Fruit fly (Drosophila melanogaster) whole organism, embryonic: ENCODE measurements around the gene CG10584.
A peak's percentile ranks its signal among the peaks of the same experiment; 100 is the strongest.

Source experiments
- Adf1 ChIP-seq: fragments of 200-800 bp; sonication (Bioruptor generic); IDR thresholded peaks from 2 replicates; pipeline ENCODE4 v1.3.6; 2022; ENCODE audit warnings: missing biosample characterization, missing genetic modification characterization
- Atf6 ChIP-seq: fragments of 200-800 bp; sonication (Bioruptor generic); IDR thresholded peaks from 2 replicates; pipeline ENCODE4 v1.3.6; 2022; ENCODE audit warnings: missing biosample characterization, missing genetic modification characterization
- BtbVII ChIP-seq: fragments of 200-800 bp; sonication (Bioruptor generic); optimal IDR thresholded peaks from 3 replicates; lab custom pipeline; 2017; ENCODE audit warnings: missing biosample characterization, mild to moderate bottlenecking, missing genetic modification characterization
- CG10654 ChIP-seq: fragments of 200-800 bp; sonication (Bioruptor generic); optimal IDR thresholded peaks from 2 replicates; lab custom pipeline; 2016; ENCODE audit warnings: missing biosample characterization, missing genetic modification characterization
- CG10979 ChIP-seq: fragments of 200-800 bp; sonication (Bioruptor generic); optimal IDR thresholded peaks from 2 replicates; lab custom pipeline; 2018; ENCODE audit warnings: missing biosample characterization, mild to moderate bottlenecking, missing genetic modification characterization, moderate library complexity
- CG12155 ChIP-seq: fragments of 200-800 bp; sonication (Bioruptor generic); optimal IDR thresholded peaks from 3 replicates; lab custom pipeline; 2016; ENCODE audit warnings: missing biosample characterization, missing genetic modification characterization
- CG13296 ChIP-seq: fragments of 200-800 bp; sonication (Bioruptor generic); optimal IDR thresholded peaks from 3 replicates; lab custom pipeline; 2018; ENCODE audit warnings: missing biosample characterization, mild to moderate bottlenecking, missing genetic modification characterization
- CG13894 ChIP-seq: fragments of 200-800 bp; sonication (Bioruptor generic); optimal IDR thresholded peaks from 3 replicates; lab custom pipeline; 2018; ENCODE audit warnings: missing biosample characterization, mild to moderate bottlenecking, missing genetic modification characterization, moderate library complexity
- CG15601 ChIP-seq: fragments of 200-800 bp; sonication (Bioruptor generic); optimal IDR thresholded peaks from 3 replicates; lab custom pipeline; 2019; ENCODE audit warnings: missing biosample characterization, mild to moderate bottlenecking, missing genetic modification characterization, moderate library complexity
- CG17829 ChIP-seq: fragments of 200-800 bp; optimal IDR thresholded peaks from 2 replicates; lab custom pipeline; 2019; ENCODE audit warnings: missing biosample characterization, mild to moderate bottlenecking, missing genetic modification characterization, moderate library complexity
- CG18011 ChIP-seq: fragments of 200-800 bp; sonication (Bioruptor generic); optimal IDR thresholded peaks from 2 replicates; lab custom pipeline; 2017; ENCODE audit warnings: missing biosample characterization, missing genetic modification characterization, mild to moderate bottlenecking, moderate library complexity, missing genotype
- CG2199 ChIP-seq: fragments of 200-800 bp; sonication (Bioruptor generic); IDR thresholded peaks from 3 replicates; pipeline ENCODE4 v1.3.6; 2022; ENCODE audit warnings: missing biosample characterization, missing genetic modification characterization
- CG2678 ChIP-seq: fragments of 200-800 bp; sonication (Bioruptor generic); optimal IDR thresholded peaks from 3 replicates; lab custom pipeline; 2019; ENCODE audit warnings: missing biosample characterization, mild to moderate bottlenecking, missing genetic modification characterization, moderate library complexity
- CG30403 ChIP-seq: fragments of 200-800 bp; sonication (Bioruptor generic); optimal IDR thresholded peaks from 3 replicates; lab custom pipeline; 2016; ENCODE audit warnings: missing biosample characterization, missing genetic modification characterization
- CG34376 ChIP-seq: fragments of 200-800 bp; sonication (Bioruptor generic); optimal IDR thresholded peaks from 2 replicates; lab custom pipeline; 2018; ENCODE audit warnings: missing biosample characterization, mild to moderate bottlenecking, missing genetic modification characterization
- CG42726 ChIP-seq: fragments of 200-800 bp; sonication (Bioruptor generic); IDR thresholded peaks from 2 replicates; pipeline ENCODE4 v1.3.6; 2022; ENCODE audit warnings: missing biosample characterization, missing genetic modification characterization; ENCODE audit not compliant: partially characterized antibody
- CG4282 ChIP-seq: fragments of 200-800 bp; sonication (Bioruptor generic); optimal IDR thresholded peaks from 2 replicates; lab custom pipeline; 2016; ENCODE audit warnings: missing biosample characterization, missing genetic modification characterization
- CG6175 ChIP-seq: fragments of 200-800 bp; sonication (Bioruptor generic); IDR thresholded peaks from 3 replicates; pipeline ENCODE4 v1.3.6; 2022; ENCODE audit warnings: missing biosample characterization, missing genetic modification characterization
- CG8290 ChIP-seq, 3 experiments: fragments of 200-800 bp; sonication (Bioruptor generic); optimal IDR thresholded peaks; 2 replicates each; lab custom pipeline; 2016 to 2019; ENCODE audit warnings: missing biosample characterization in 3 of 3, missing genetic modification characterization in 3 of 3, mild to moderate bottlenecking in 2 of 3, moderate library complexity in 1 of 3
- CG9797 ChIP-seq: fragments of 200-800 bp; sonication (Bioruptor generic); optimal IDR thresholded peaks from 3 replicates; lab custom pipeline; 2018; ENCODE audit warnings: missing biosample characterization, mild to moderate bottlenecking, missing genetic modification characterization
- CG9817 ChIP-seq: fragments of 200-800 bp; sonication (Bioruptor generic); optimal IDR thresholded peaks from 2 replicates; lab custom pipeline; 2018; ENCODE audit warnings: missing biosample characterization, mild to moderate bottlenecking, missing genetic modification characterization, moderate library complexity
- CTCF ChIP-seq: fragments of 200-800 bp; sonication (Bioruptor generic); optimal IDR thresholded peaks from 2 replicates; lab custom pipeline; 2017; ENCODE audit warnings: missing biosample characterization, mild to moderate bottlenecking, missing genetic modification characterization, moderate library complexity
- Drgx ChIP-seq: fragments of 200-800 bp; sonication (Bioruptor generic); IDR thresholded peaks from 2 replicates; pipeline ENCODE4 v1.3.6; 2022; ENCODE audit warnings: missing biosample characterization, missing genetic modification characterization
- Elba2 ChIP-seq: fragments of 200-800 bp; sonication (Bioruptor generic); optimal IDR thresholded peaks from 3 replicates; lab custom pipeline; 2016; ENCODE audit warnings: missing biosample characterization, missing genetic modification characterization
- Ets97D ChIP-seq: fragments of 200-800 bp; sonication (Bioruptor generic); optimal IDR thresholded peaks from 3 replicates; lab custom pipeline; 2016; ENCODE audit warnings: missing biosample characterization, missing genetic modification characterization
- Fer1 ChIP-seq: fragments of 200-800 bp; sonication (Bioruptor generic); optimal IDR thresholded peaks from 2 replicates; lab custom pipeline; 2017; ENCODE audit warnings: missing biosample characterization, mild to moderate bottlenecking, missing genetic modification characterization
- Nf-YC ChIP-seq: fragments of 200-800 bp; optimal IDR thresholded peaks from 3 replicates; lab custom pipeline; 2019; ENCODE audit warnings: missing biosample characterization, mild to moderate bottlenecking, missing genetic modification characterization, moderate library complexity
- PHDP ChIP-seq: fragments of 200-800 bp; sonication (Bioruptor generic); optimal IDR thresholded peaks from 3 replicates; lab custom pipeline; 2018; ENCODE audit warnings: missing biosample characterization, mild to moderate bottlenecking, missing genetic modification characterization, moderate library complexity
- Pdp1 ChIP-seq, 2 experiments: fragments of 200-800 bp; sonication (Bioruptor generic); optimal IDR thresholded peaks; 3 replicates each; lab custom pipeline; 2016; ENCODE audit warnings: missing biosample characterization in 2 of 2, missing genetic modification characterization in 2 of 2, mild to moderate bottlenecking in 1 of 2, moderate library complexity in 1 of 2
- Ptx1 ChIP-seq: fragments of 200-800 bp; sonication (Bioruptor generic); IDR thresholded peaks from 2 replicates; pipeline ENCODE4 v1.3.6; 2022; ENCODE audit warnings: missing biosample characterization, missing genetic modification characterization
- Side ChIP-seq: fragments of 200-800 bp; sonication (Bioruptor generic); optimal IDR thresholded peaks from 2 replicates; lab custom pipeline; 2016; ENCODE audit warnings: missing biosample characterization, missing genetic modification characterization
- YL-1 ChIP-seq: fragments of 200-800 bp; sonication (Bioruptor generic); optimal IDR thresholded peaks from 3 replicates; lab custom pipeline; 2017; ENCODE audit warnings: missing biosample characterization, mild to moderate bottlenecking, missing genetic modification characterization
- ash1 ChIP-seq: fragments of 200-800 bp; sonication (Bioruptor generic); optimal IDR thresholded peaks from 2 replicates; lab custom pipeline; 2018; ENCODE audit warnings: missing biosample characterization, mild to moderate bottlenecking, missing genetic modification characterization
- cad ChIP-seq: fragments of >200 bp; optimal IDR thresholded peaks from 2 replicates; lab custom pipeline; 2017; ENCODE audit warnings: missing biosample characterization, missing genetic modification characterization
- chif ChIP-seq, 2 experiments: fragments of 200-800 bp; sonication (Bioruptor generic); optimal IDR thresholded peaks; 3 replicates each; lab custom pipeline; 2016; ENCODE audit warnings: missing biosample characterization in 2 of 2, missing genetic modification characterization in 2 of 2
- dm ChIP-seq: fragments of 200-800 bp; sonication (Bioruptor generic); optimal IDR thresholded peaks from 3 replicates; lab custom pipeline; 2016; ENCODE audit warnings: missing biosample characterization, missing genetic modification characterization
- dmrt99B ChIP-seq: fragments of 200-800 bp; sonication (Bioruptor generic); optimal IDR thresholded peaks from 2 replicates; lab custom pipeline; 2018; ENCODE audit warnings: missing biosample characterization, mild to moderate bottlenecking, missing genetic modification characterization, moderate library complexity
- exex ChIP-seq: fragments of 200-800 bp; sonication (Bioruptor generic); optimal IDR thresholded peaks from 4 replicates; lab custom pipeline; 2018; ENCODE audit warnings: missing biosample characterization, mild to moderate bottlenecking, missing genetic modification characterization, moderate library complexity
- gfzf ChIP-seq: fragments of 200-800 bp; sonication (Bioruptor generic); optimal IDR thresholded peaks from 2 replicates; lab custom pipeline; 2016; ENCODE audit warnings: missing biosample characterization, mild to moderate bottlenecking, missing genetic modification characterization, moderate library complexity
- ind ChIP-seq: fragments of 200-800 bp; sonication (Bioruptor generic); optimal IDR thresholded peaks from 3 replicates; lab custom pipeline; 2016; ENCODE audit warnings: missing biosample characterization, missing genetic modification characterization
- lilli ChIP-seq: fragments of 200-800 bp; sonication (Bioruptor generic); optimal IDR thresholded peaks from 3 replicates; lab custom pipeline; 2016; ENCODE audit warnings: missing biosample characterization, missing genetic modification characterization
- lov ChIP-seq, 2 experiments: fragments of 200-800 bp in 1 of 2; fragments of >200 bp in 1 of 2; sonication (Bioruptor generic) in 1 of 2; IDR thresholded peaks in 1 of 2; optimal IDR thresholded peaks in 1 of 2; 2 replicates in 1 of 2; 3 replicates in 1 of 2; pipeline versions ENCODE4 v1.3.6 to Lab custom; 2017 to 2022; ENCODE audit warnings: missing biosample characterization in 1 of 2, missing genetic modification characterization in 1 of 2
- pfk ChIP-seq: fragments of 200-800 bp; sonication (Bioruptor generic); optimal IDR thresholded peaks from 2 replicates; lab custom pipeline; 2018; ENCODE audit warnings: missing biosample characterization, mild to moderate bottlenecking, missing genetic modification characterization, moderate library complexity
- run ChIP-seq: fragments of 200-800 bp; sonication (Bioruptor generic); optimal IDR thresholded peaks from 3 replicates; lab custom pipeline; 2018; ENCODE audit warnings: missing biosample characterization, mild to moderate bottlenecking, missing genetic modification characterization
- seq ChIP-seq: fragments of 200-800 bp; sonication (Bioruptor generic); IDR thresholded peaks from 2 replicates; pipeline ENCODE4 v1.3.6; 2022; ENCODE audit warnings: missing biosample characterization, missing genetic modification characterization
- shn ChIP-seq: fragments of 200-800 bp; sonication (Bioruptor generic); optimal IDR thresholded peaks from 3 replicates; lab custom pipeline; 2016; ENCODE audit warnings: missing biosample characterization, missing genetic modification characterization
- sna ChIP-seq: fragments of 200-800 bp; sonication (Bioruptor generic); IDR thresholded peaks from 2 replicates; pipeline ENCODE4 v1.3.6; 2022; ENCODE audit warnings: missing biosample characterization, missing genetic modification characterization; ENCODE audit not compliant: partially characterized antibody
- stwl ChIP-seq: fragments of 200-800 bp; sonication (Bioruptor generic); optimal IDR thresholded peaks from 3 replicates; lab custom pipeline; 2018; ENCODE audit warnings: missing biosample characterization, mild to moderate bottlenecking, missing genetic modification characterization, moderate library complexity
- zfh2 ChIP-seq: fragments of 200-800 bp; sonication (Bioruptor generic); optimal IDR thresholded peaks from 2 replicates; lab custom pipeline; 2016; ENCODE audit warnings: missing biosample characterization, missing genetic modification characterization

Gene CG10584

DNA sequence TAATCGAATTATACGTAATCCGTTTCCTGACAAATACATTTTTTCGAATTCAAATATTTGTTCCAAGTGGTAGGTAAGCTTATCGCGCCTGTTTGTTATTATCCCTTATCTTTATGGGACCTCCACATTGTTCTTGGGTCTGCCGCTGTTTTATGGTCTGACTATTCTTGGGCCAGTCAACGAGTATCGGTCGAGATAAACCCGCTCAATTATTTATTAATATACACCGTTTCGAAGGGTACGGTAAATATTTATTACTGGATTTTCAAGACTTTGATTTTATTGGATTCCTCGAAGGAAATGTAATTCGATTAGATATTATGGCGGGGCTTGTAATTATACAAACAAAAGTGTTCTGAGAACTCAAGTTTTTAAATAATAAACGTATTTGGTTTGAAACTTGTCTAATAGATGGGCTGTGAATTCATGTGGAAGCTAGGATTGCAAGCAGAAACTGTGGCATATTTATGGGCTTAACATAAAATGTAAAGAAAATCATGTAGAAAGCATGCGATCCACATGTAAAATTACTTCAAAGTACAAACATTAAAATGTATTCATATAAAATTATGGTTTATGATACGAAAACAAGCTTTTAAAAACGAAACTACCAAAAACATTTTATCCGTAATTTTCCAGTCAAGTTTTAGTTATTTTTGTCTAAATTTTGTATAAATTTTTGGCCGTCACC, 34.2 kb upstream of the CG10584 start, which contains the start of gene CG43072 (continued):
- no peak for TF ChIP-seq Drgx (GFP tag; lab: Robert Waterston, UW)
- no peak for TF ChIP-seq dmrt99B (tag; lab: Kevin White, UChicago)
- no peak for TF ChIP-seq dm (GFP tag; lab: Kevin White, UChicago)
- no peak for TF ChIP-seq CG9797 (GFP tag; lab: Kevin White, UChicago)
- TF ChIP-seq CG30403 = no peak
- peak; percentile 39 for TF ChIP-seq Nf-YC (tag; lab: Kevin White, UChicago)
- TF ChIP-seq CG4282 (GFP tag; lab: Kevin White, UChicago) = no peak
- no peak for TF ChIP-seq Ptx1 (GFP tag; lab: Robert Waterston, UW)
- peak; percentile 27 for TF ChIP-seq pfk (GFP tag; lab: Kevin White, UChicago)
- peak; percentile 22 for TF ChIP-seq run (tag; lab: Kevin White, UChicago)
- no peak for TF ChIP-seq CG42726 (GFP tag; lab: Robert Waterston, UW)
- peak; percentile 7 for TF ChIP-seq CG15601 (tag; lab: Kevin White, UChicago)
- TF ChIP-seq Elba2 (GFP tag; lab: Kevin White, UChicago) = no peak
- TF ChIP-seq CTCF = peak; percentile 83
- TF ChIP-seq shn (GFP tag; lab: Kevin White, UChicago) = no peak
- TF ChIP-seq Side (GFP tag; lab: Kevin White, UChicago) = no peak
- peak; percentile 59 for TF ChIP-seq Fer1 (GFP tag; lab: Kevin White, UChicago)
- TF ChIP-seq CG2678 (tag; lab: Kevin White, UChicago) = peak; percentile 59
- no peak for TF ChIP-seq CG10654
- no peak for TF ChIP-seq CG18011 (GFP tag; lab: Kevin White, UChicago)
- TF ChIP-seq CG6175 (GFP tag; lab: Robert Waterston, UW) = no peak
- peak; percentile 69 for TF ChIP-seq CG13296
- no peak for TF ChIP-seq Ets97D (GFP tag; lab: Kevin White, UChicago)
- TF ChIP-seq seq (GFP tag; lab: Robert Waterston, UW) = no peak
- peak; percentile 74 for TF ChIP-seq BtbVII (GFP tag; lab: Kevin White, UChicago)
- TF ChIP-seq YL-1 = peak; percentile 3
- TF ChIP-seq CG13894 (tag; lab: Kevin White, UChicago) = peak; percentile 79
- TF ChIP-seq lilli (GFP tag; lab: Kevin White, UChicago) = peak; percentile 9
- TF ChIP-seq chif (GFP tag; optimal IDR thresholded peaks at IDR 0.05; lab: Kevin White, UChicago) = no peak
- TF ChIP-seq CG8290 (GFP tag; optimal IDR thresholded peaks at IDR 0.05; lab: Kevin White, UChicago) = no peak
- peak in 1 of 2 experiments; percentile 24 for TF ChIP-seq CG8290 (tag; optimal IDR thresholded peaks at IDR 0.05; lab: Kevin White, UChicago)
- peak; percentile 49 for TF ChIP-seq stwl (tag; lab: Kevin White, UChicago)
- no peak for TF ChIP-seq CG12155 (GFP tag; lab: Kevin White, UChicago)
- TF ChIP-seq ash1 (GFP tag; lab: Kevin White, UChicago) = no peak
- peak; percentile 2 for TF ChIP-seq CG17829 (tag; lab: Kevin White, UChicago)
- peak; percentile 7 for TF ChIP-seq CG10979 (tag; lab: Kevin White, UChicago)
- no peak for TF ChIP-seq ind (GFP tag; lab: Kevin White, UChicago)
- TF ChIP-seq Pdp1 (GFP tag; optimal IDR thresholded peaks at IDR 0.05; lab: Kevin White, UChicago) = peak in 1 of 2 experiments; percentile 55
- TF ChIP-seq CG9817 (tag; lab: Kevin White, UChicago) = no peak
- peak; percentile 30 for TF ChIP-seq cad
- TF ChIP-seq sna (GFP tag; lab: Robert Waterston, UW) = no peak
- TF ChIP-seq gfzf (GFP tag; lab: Kevin White, UChicago) = no peak
- no peak for TF ChIP-seq zfh2
- TF ChIP-seq Atf6 (GFP tag; lab: Robert Waterston, UW) = peak; percentile 43; the same call in 1 of the 2 replicates
- TF ChIP-seq lov (optimal IDR thresholded peaks at IDR 0.05; lab: Kevin White, UChicago) = no peak
- TF ChIP-seq lov (GFP tag; IDR thresholded peaks at IDR 0.05; lab: Robert Waterston, UW) = no peak
- peak; percentile 97 for TF ChIP-seq exex
- peak; percentile 61; the same call in 1 of the 3 replicates for TF ChIP-seq CG2199 (GFP tag; lab: Robert Waterston, UW)
- peak; percentile 14; the same call in 1 of the 2 replicates for TF ChIP-seq Adf1 (GFP tag; lab: Robert Waterston, UW)
- peak; percentile 70 for TF ChIP-seq PHDP (tag; lab: Kevin White, UChicago)
- TF ChIP-seq CG34376 = peak; percentile 99
